Worm (Caenorhabditis elegans) whole organism, L1 larva: Measurements from ENCODE around the gene D1025.1.

Source experiments
- aha-1 ChIP-seq: fragments of 150-350 bp; optimal IDR thresholded peaks from 2 replicates; lab custom pipeline; 2014; ENCODE audit warnings: missing biosample characterization, missing genetic modification characterization
- alr-1 ChIP-seq: fragments of 200-800 bp; sonication (Bioruptor generic); optimal IDR thresholded peaks from 2 replicates; lab custom pipeline; 2018; ENCODE audit warnings: borderline replicate concordance, mild to moderate bottlenecking, missing genetic modification characterization, missing compliant biosample characterization
- ceh-63 ChIP-seq: fragments of 200-800 bp; sonication (Bioruptor generic); optimal IDR thresholded peaks from 2 replicates; lab custom pipeline; 2018; ENCODE audit warnings: mild to moderate bottlenecking, missing genetic modification characterization, missing compliant biosample characterization
- ceh-8 ChIP-seq: fragments of 200-800 bp; sonication (Bioruptor generic); optimal IDR thresholded peaks from 2 replicates; lab custom pipeline; 2018; ENCODE audit warnings: mild to moderate bottlenecking, missing genetic modification characterization, moderate library complexity, missing compliant biosample characterization
- dpl-1 ChIP-seq, 3 experiments: fragments of 150-350 bp in 2 of 3; sonication (generic microtip) in 1 of 3; optimal IDR thresholded peaks; 2 replicates each; lab custom pipeline; 2014 to 2017; ENCODE audit warnings: missing biosample characterization in 3 of 3, missing genetic modification characterization in 3 of 3, missing genetic modification reagents in 3 of 3
- dsc-1 ChIP-seq: sonication (generic microtip); optimal IDR thresholded peaks from 2 replicates; lab custom pipeline; 2016; ENCODE audit warnings: mild to moderate bottlenecking, missing genetic modification characterization, missing compliant biosample characterization
- efl-1 ChIP-seq, 4 experiments: fragments of 150-350 bp; optimal IDR thresholded peaks in 3 of 4; peaks in 1 of 4; 1 replicate in 1 of 4; 2 replicates in 3 of 4; lab custom pipeline; 2014; ENCODE audit warnings: missing biosample characterization in 2 of 4, missing genetic modification characterization in 2 of 4, missing genetic modification reagents in 2 of 4
- egl-13 ChIP-seq: sonication (generic microtip); optimal IDR thresholded peaks from 2 replicates; lab custom pipeline; 2016; ENCODE audit warnings: missing genotype, missing genetic modification reagents, missing genetic modification characterization, missing compliant biosample characterization
- egl-27 ChIP-seq, 2 experiments: fragments of 150-350 bp in 1 of 2; sonication (generic microtip); optimal IDR thresholded peaks; 3 replicates each; lab custom pipeline; 2017 to 2018; ENCODE audit warnings: missing biosample characterization in 2 of 2, missing genetic modification characterization in 2 of 2, missing genetic modification reagents in 2 of 2
- elt-2 ChIP-seq: sonication (generic microtip); optimal IDR thresholded peaks from 2 replicates; lab custom pipeline; 2016; ENCODE audit warnings: missing genetic modification characterization, mild to moderate bottlenecking, inconsistent platforms, missing compliant biosample characterization, missing genetic modification reagents
- fkh-4 ChIP-seq: sonication (generic microtip); optimal IDR thresholded peaks from 2 replicates; lab custom pipeline; 2016; ENCODE audit warnings: missing compliant biosample characterization, missing genetic modification characterization, borderline replicate concordance
- fkh-8 ChIP-seq: sonication (generic microtip); optimal IDR thresholded peaks from 2 replicates; lab custom pipeline; 2016; ENCODE audit warnings: mild to moderate bottlenecking, missing genetic modification characterization, missing compliant biosample characterization
- fos-1 ChIP-seq: fragments of 150-350 bp; optimal IDR thresholded peaks from 2 replicates; lab custom pipeline; 2014; ENCODE audit warnings: missing biosample characterization, missing genetic modification characterization
- grh-1 ChIP-seq: fragments of 200-800 bp; sonication (Bioruptor generic); IDR thresholded peaks from 2 replicates; pipeline ENCODE4 v1.3.6; 2022; ENCODE audit warnings: missing genetic modification reagents, missing genetic modification characterization, missing compliant biosample characterization
- hlh-4 ChIP-seq: sonication (generic microtip); optimal IDR thresholded peaks from 2 replicates; lab custom pipeline; 2016; ENCODE audit warnings: mild to moderate bottlenecking, missing genetic modification characterization, missing compliant biosample characterization
- irx-1 ChIP-seq: sonication (generic microtip); optimal IDR thresholded peaks from 2 replicates; lab custom pipeline; 2016; ENCODE audit warnings: missing genetic modification characterization, missing compliant biosample characterization
- jun-1 ChIP-seq: fragments of 150-350 bp; optimal IDR thresholded peaks from 2 replicates; lab custom pipeline; 2014; ENCODE audit warnings: missing biosample characterization, missing genetic modification reagents, missing genetic modification characterization
- lin-14 ChIP-seq: fragments of 200-800 bp; sonication (Bioruptor generic); optimal IDR thresholded peaks from 2 replicates; lab custom pipeline; 2018; ENCODE audit warnings: mild to moderate bottlenecking, missing genetic modification characterization, moderate library complexity, missing compliant biosample characterization
- lir-3 ChIP-seq: sonication (generic microtip); optimal IDR thresholded peaks from 2 replicates; lab custom pipeline; 2016; ENCODE audit warnings: mild to moderate bottlenecking, missing genetic modification characterization, moderate library complexity, missing compliant biosample characterization; ENCODE audit not compliant: poor library complexity
- lsy-2 ChIP-seq, 2 experiments: fragments of 150-350 bp; optimal IDR thresholded peaks; 2 replicates each; lab custom pipeline; 2014; ENCODE audit warnings: missing biosample characterization in 2 of 2, missing genetic modification characterization in 2 of 2
- mab-9 ChIP-seq: fragments of 200-800 bp; sonication (Bioruptor generic); IDR thresholded peaks from 2 replicates; pipeline ENCODE4 v1.3.6; 2022; ENCODE audit warnings: missing genetic modification reagents, missing genetic modification characterization, missing compliant biosample characterization
- mef-2 ChIP-seq: fragments of 150-350 bp; optimal IDR thresholded peaks from 2 replicates; lab custom pipeline; 2014; ENCODE audit warnings: missing biosample characterization, missing genetic modification characterization
- nhr-12 ChIP-seq: sonication (generic microtip); optimal IDR thresholded peaks from 2 replicates; lab custom pipeline; 2017; ENCODE audit warnings: missing biosample characterization, missing genetic modification characterization
- nhr-19 ChIP-seq: fragments of 200-800 bp; sonication (Bioruptor generic); conservative IDR thresholded peaks from 2 replicates; pipeline ENCODE4 v1.3.6; 2022; ENCODE audit warnings: missing genetic modification characterization, missing compliant biosample characterization
- nhr-20 ChIP-seq: sonication (generic microtip); optimal IDR thresholded peaks from 2 replicates; lab custom pipeline; 2016; ENCODE audit warnings: mild to moderate bottlenecking, missing genetic modification characterization, missing compliant biosample characterization
- nhr-237 ChIP-seq: fragments of 150-350 bp; optimal IDR thresholded peaks from 2 replicates; lab custom pipeline; 2014; ENCODE audit warnings: missing biosample characterization, missing genetic modification characterization
- nhr-28 ChIP-seq: fragments of 150-350 bp; optimal IDR thresholded peaks from 2 replicates; lab custom pipeline; 2014; ENCODE audit warnings: missing biosample characterization, missing genetic modification characterization
- nhr-47 ChIP-seq: sonication (generic microtip); optimal IDR thresholded peaks from 2 replicates; lab custom pipeline; 2016; ENCODE audit warnings: mild to moderate bottlenecking, missing genetic modification characterization, moderate library complexity, missing compliant biosample characterization
- nhr-71 ChIP-seq: sonication (generic microtip); optimal IDR thresholded peaks from 2 replicates; lab custom pipeline; 2016; ENCODE audit warnings: mild to moderate bottlenecking, missing genetic modification characterization, moderate library complexity, missing compliant biosample characterization
- nhr-76 ChIP-seq: sonication (generic microtip); optimal IDR thresholded peaks from 2 replicates; lab custom pipeline; 2017; ENCODE audit warnings: missing biosample characterization, missing genetic modification characterization
- nhr-77 ChIP-seq: fragments of 150-350 bp; optimal IDR thresholded peaks from 2 replicates; lab custom pipeline; 2014; ENCODE audit warnings: missing biosample characterization, missing genetic modification characterization
- pag-3 ChIP-seq: sonication (generic microtip); optimal IDR thresholded peaks from 2 replicates; lab custom pipeline; 2017; ENCODE audit warnings: missing genetic modification characterization, mild to moderate bottlenecking, missing compliant biosample characterization, antibody characterized with exemption, borderline replicate concordance; ENCODE audit not compliant: insufficient read depth
- pax-3 ChIP-seq: fragments of 200-800 bp; sonication (Bioruptor generic); optimal IDR thresholded peaks from 2 replicates; lab custom pipeline; 2018; ENCODE audit warnings: mild to moderate bottlenecking, missing genetic modification characterization, moderate library complexity, missing compliant biosample characterization
- pqm-1 ChIP-seq: sonication (generic microtip); optimal IDR thresholded peaks from 3 replicates; lab custom pipeline; 2017; ENCODE audit warnings: missing biosample characterization, missing genetic modification characterization
- rnt-1 ChIP-seq: sonication (generic microtip); optimal IDR thresholded peaks from 2 replicates; lab custom pipeline; 2016; ENCODE audit warnings: mild to moderate bottlenecking, missing genetic modification characterization, moderate library complexity, missing compliant biosample characterization
- skn-1 ChIP-seq: fragments of 150-350 bp; optimal IDR thresholded peaks from 2 replicates; lab custom pipeline; 2014; ENCODE audit warnings: missing biosample characterization, missing genetic modification characterization
- snpc-4 ChIP-seq: fragments of 150-350 bp; optimal IDR thresholded peaks from 2 replicates; lab custom pipeline; 2014; ENCODE audit warnings: missing biosample characterization, missing genetic modification characterization
- snu-23 ChIP-seq: sonication (generic microtip); optimal IDR thresholded peaks from 2 replicates; lab custom pipeline; 2016; ENCODE audit warnings: missing genetic modification characterization, missing compliant biosample characterization
- sup-37 ChIP-seq: fragments of 200-800 bp; sonication (Bioruptor generic); optimal IDR thresholded peaks from 2 replicates; lab custom pipeline; 2018; ENCODE audit warnings: mild to moderate bottlenecking, missing genetic modification characterization, missing compliant biosample characterization
- swsn-7 ChIP-seq: sonication (generic microtip); optimal IDR thresholded peaks from 2 replicates; lab custom pipeline; 2016; ENCODE audit warnings: missing genetic modification characterization, missing compliant biosample characterization
- tlp-1 ChIP-seq: fragments of 150-350 bp; optimal IDR thresholded peaks from 2 replicates; lab custom pipeline; 2014; ENCODE audit warnings: missing biosample characterization, missing genetic modification characterization
- unc-62 ChIP-seq: fragments of 150-350 bp; optimal IDR thresholded peaks from 2 replicates; lab custom pipeline; 2014; ENCODE audit warnings: missing biosample characterization, missing genetic modification reagents, missing genetic modification characterization
- unc-86 ChIP-seq: sonication (generic microtip); optimal IDR thresholded peaks from 2 replicates; lab custom pipeline; 2016; ENCODE audit warnings: missing genetic modification characterization, missing compliant biosample characterization
- xbp-1 ChIP-seq: sonication (generic microtip); optimal IDR thresholded peaks from 2 replicates; lab custom pipeline; 2016; ENCODE audit warnings: missing genetic modification characterization, missing compliant biosample characterization
- zag-1 ChIP-seq: fragments of 150-350 bp; optimal IDR thresholded peaks from 2 replicates; lab custom pipeline; 2014; ENCODE audit warnings: missing biosample characterization, missing genetic modification characterization
- zip-4 ChIP-seq: fragments of 200-800 bp; sonication (Bioruptor generic); optimal IDR thresholded peaks from 2 replicates; lab custom pipeline; 2018; ENCODE audit warnings: mild to moderate bottlenecking, missing genetic modification characterization, moderate library complexity, missing compliant biosample characterization

D1025.1 gene

DNA sequence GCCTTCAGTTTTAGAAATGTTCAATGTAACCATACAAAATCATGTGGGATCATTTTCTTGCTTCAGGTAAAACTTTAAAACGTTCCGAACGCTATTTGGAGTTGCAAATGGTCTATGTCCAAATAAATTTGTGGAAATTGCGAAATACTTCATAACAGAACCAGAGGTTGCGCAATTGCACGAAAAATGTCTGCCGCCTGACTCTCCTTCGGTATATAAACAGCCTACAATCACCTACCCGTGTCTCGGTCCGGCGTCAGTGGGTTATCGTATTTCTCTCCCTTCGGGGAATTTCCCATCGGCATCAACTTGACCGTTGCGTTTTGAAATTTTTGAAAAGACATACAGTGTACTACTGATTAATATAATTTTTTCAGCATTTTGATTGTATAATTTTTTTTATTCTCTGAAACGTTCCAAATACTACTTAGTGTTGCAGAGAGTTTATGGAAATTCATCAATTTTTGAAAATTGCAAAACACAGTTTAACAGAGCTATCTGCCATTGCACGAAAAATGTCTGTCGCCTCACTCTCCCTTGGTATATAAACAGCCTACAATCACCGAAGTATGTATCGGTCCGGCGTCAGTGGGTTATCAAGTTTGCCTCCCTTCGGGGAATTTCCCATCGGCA is 43.8 kb upstream of the D1025.1 start (continued):
- TF ChIP-seq unc-86 (no peak), fkh-4 (tag; lab: Kevin White, UChicago) (no peak), nhr-237 (tag; lab: Kevin White, UChicago) (no peak), nhr-76 (tag; lab: Kevin White, UChicago) (no peak), irx-1 (peak; percentile 67)

ce11 chrX:14477338-14477737 is 43.2 kb upstream of the D1025.1 start:
- TF ChIP-seq skn-1 (tag; lab: Kevin White, UChicago) (peak; percentile 2), unc-86 (no peak), snpc-4 (peak; percentile 95), nhr-47 (tag; lab: Kevin White, UChicago) (peak; percentile 18), sup-37 (GFP tag; lab: Kevin White, UChicago) (no peak), nhr-20 (peak; percentile 0), nhr-19 (GFP tag; lab: Robert Waterston, UW) (0 out of 2 replicates have a peak, but pooled peaks have one; percentile 7), elt-2 (tag; lab: Kevin White, UChicago) (peak; percentile 35)

- TF ChIP-seq jun-1 (tag; lab: Kevin White, UChicago): peak; percentile 33
- TF ChIP-seq lsy-2 (tag; optimal IDR thresholded peaks at IDR 0.05; lab: Kevin White, UChicago): peak; percentile 23 to 42
- TF ChIP-seq elt-2 (tag; lab: Kevin White, UChicago): no peak
- no peak for TF ChIP-seq irx-1
- no peak for TF ChIP-seq dpl-1 (GFP tag; optimal IDR thresholded peaks at IDR 0.05; lab: Kevin White, UChicago)
- TF ChIP-seq unc-62 (GFP tag; lab: Kevin White, UChicago): no peak
- peak; percentile 62 for TF ChIP-seq nhr-71
- TF ChIP-seq efl-1 (optimal IDR thresholded peaks at IDR 0.05; lab: Kevin White, UChicago): no peak
- TF ChIP-seq efl-1 (GFP tag; optimal IDR thresholded peaks at IDR 0.05 in 1 of 2; lab: Kevin White, UChicago): no peak
- TF ChIP-seq egl-27 (tag; optimal IDR thresholded peaks at IDR 0.05; lab: Kevin White, UChicago): no peak
- TF ChIP-seq skn-1 (tag; lab: Kevin White, UChicago): peak; percentile 36
- no peak for TF ChIP-seq hlh-4 (tag; lab: Kevin White, UChicago)
- TF ChIP-seq nhr-19 (GFP tag; lab: Robert Waterston, UW): peak; percentile 20
- TF ChIP-seq zag-1 (tag; lab: Kevin White, UChicago): no peak
- TF ChIP-seq snu-23 (GFP tag; lab: Kevin White, UChicago): peak; percentile 29
- TF ChIP-seq sup-37 (GFP tag; lab: Kevin White, UChicago): no peak
- no peak for TF ChIP-seq ceh-8 (GFP tag; lab: Kevin White, UChicago)
- no peak for TF ChIP-seq pag-3 (tag; lab: Kevin White, UChicago)
- peak; percentile 32 for TF ChIP-seq pax-3 (tag; lab: Kevin White, UChicago)
- TF ChIP-seq aha-1 (tag; lab: Kevin White, UChicago): no peak
- no peak for TF ChIP-seq nhr-77 (tag; lab: Kevin White, UChicago)
- TF ChIP-seq unc-86: peak; percentile 42
- TF ChIP-seq grh-1 (GFP tag; lab: Robert Waterston, UW): no peak
- TF ChIP-seq lir-3: peak; percentile 28
- peak; percentile 31 for TF ChIP-seq lin-14 (GFP tag; lab: Kevin White, UChicago)
- no peak for TF ChIP-seq nhr-12 (tag; lab: Kevin White, UChicago)
- no peak for TF ChIP-seq mab-9 (GFP tag; lab: Robert Waterston, UW)
- TF ChIP-seq rnt-1 (tag; lab: Kevin White, UChicago): no peak
- peak; percentile 72 for TF ChIP-seq zip-4
- peak; percentile 98 for TF ChIP-seq snpc-4
- peak; percentile 61 for TF ChIP-seq fkh-8 (tag; lab: Kevin White, UChicago)
- TF ChIP-seq egl-13: peak; percentile 90
- peak; percentile 67 for TF ChIP-seq swsn-7 (tag; lab: Kevin White, UChicago)
- TF ChIP-seq fos-1 (tag; lab: Kevin White, UChicago): no peak
- TF ChIP-seq alr-1 (tag; lab: Kevin White, UChicago): no peak
- TF ChIP-seq tlp-1 (tag; lab: Kevin White, UChicago): no peak
- TF ChIP-seq mef-2: no peak
- peak; percentile 82 for TF ChIP-seq dsc-1
- TF ChIP-seq pqm-1 (tag; lab: Kevin White, UChicago): no peak
- no peak for TF ChIP-seq nhr-237 (tag; lab: Kevin White, UChicago)
- peak; percentile 27 for TF ChIP-seq xbp-1 (tag; lab: Kevin White, UChicago)
- no peak for TF ChIP-seq nhr-28 (tag; lab: Kevin White, UChicago)
- no peak for TF ChIP-seq ceh-63 (GFP tag; lab: Kevin White, UChicago)
Observed at ce11 chrX:14478193-14478592, 42.4 kb upstream of the D1025.1 start.
